Fruit fly (Drosophila melanogaster): ENCODE results near the gene CG42553.

DNA sequence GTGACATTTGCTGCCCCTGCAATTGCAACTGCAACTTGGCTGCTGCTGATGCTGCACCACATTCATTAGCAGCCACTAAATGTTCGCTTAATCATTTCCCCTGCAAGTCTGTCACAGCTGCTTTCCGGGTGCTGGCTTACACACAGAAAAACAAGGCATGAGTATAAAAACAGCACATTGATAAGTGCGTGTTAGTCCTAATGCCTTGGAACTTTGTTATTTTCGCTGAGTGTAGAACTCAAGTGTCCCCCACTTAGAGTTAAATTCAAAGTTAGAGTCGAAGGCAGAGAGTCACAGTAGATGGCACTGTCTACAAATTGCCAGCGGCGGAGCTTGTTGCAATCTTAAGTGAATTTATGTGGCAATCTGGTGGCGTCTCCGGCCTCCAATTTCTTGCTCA lies 20.0 kb upstream of the CG42553 start:
- no peak for TF ChIP-seq GATAd (GFP tag; optimal IDR thresholded peaks at IDR 0.05)
- no peak for TF ChIP-seq rgr (GFP tag; optimal IDR thresholded peaks at IDR 0.05)
- no peak for TF ChIP-seq h (GFP tag; optimal IDR thresholded peaks at IDR 0.05)
- TF ChIP-seq dsf (GFP tag; optimal IDR thresholded peaks at IDR 0.05; ENCODE audit: borderline replicate concordance) = no peak
- TF ChIP-seq CrebA (GFP tag; optimal IDR thresholded peaks at IDR 0.05; ENCODE audit: borderline replicate concordance) = no peak
- no peak for TF ChIP-seq br (GFP tag; optimal IDR thresholded peaks at IDR 0.05)
- no peak for TF ChIP-seq Dif (GFP tag; optimal IDR thresholded peaks at IDR 0.05; ENCODE audit: partially characterized antibody)
- TF ChIP-seq fru (GFP tag; optimal IDR thresholded peaks at IDR 0.05) = no peak
- TF ChIP-seq Hr78 (GFP tag; optimal IDR thresholded peaks at IDR 0.05) = no peak
- no peak for TF ChIP-seq OdsH (GFP tag; optimal IDR thresholded peaks at IDR 0.05)
- no peak for TF ChIP-seq Myc (optimal IDR thresholded peaks at IDR 0.05)
- TF ChIP-seq Rel (GFP tag; optimal IDR thresholded peaks at IDR 0.05) = no peak
- TF ChIP-seq Rel (tag; optimal IDR thresholded peaks at IDR 0.05) = no peak

All from whole organism, wandering third instar larva.